Worm (Caenorhabditis elegans) whole organism, L2 larva: Measurements from ENCODE around the gene F08H9.3.

ENCODE experiments used
- fos-1 ChIP-seq: fragments of 150-350 bp; optimal IDR thresholded peaks from 2 replicates; lab custom pipeline; 2014; ENCODE audit warnings: missing biosample characterization, missing genetic modification characterization
- gmeb-1 ChIP-seq: fragments of 150-350 bp; optimal IDR thresholded peaks from 2 replicates; lab custom pipeline; 2014; ENCODE audit warnings: missing biosample characterization, missing genetic modification characterization
- lin-13 ChIP-seq: fragments of 150-350 bp; optimal IDR thresholded peaks from 2 replicates; lab custom pipeline; 2014; ENCODE audit warnings: missing biosample characterization, missing genetic modification reagents, missing genetic modification characterization
- lsy-2 ChIP-seq, 2 experiments: fragments of 150-350 bp in 1 of 2; sonication (generic microtip) in 1 of 2; optimal IDR thresholded peaks; 2 replicates each; lab custom pipeline; 2014 to 2017; ENCODE audit warnings: missing biosample characterization in 2 of 2, missing genetic modification characterization in 2 of 2
- unc-55 ChIP-seq: fragments of 150-350 bp; sonication (generic microtip); optimal IDR thresholded peaks from 3 replicates; lab custom pipeline; 2014; ENCODE audit warnings: missing biosample characterization, missing genetic modification reagents, missing genetic modification characterization

The F08H9.3 gene

ce11 chrV:14414032-14414431 is 49.1 kb downstream of the F08H9.3 start:
- TF ChIP-seq lsy-2 (tag; optimal IDR thresholded peaks at IDR 0.05; lab: Kevin White, UChicago), result no peak
- peak; percentile 93 for TF ChIP-seq fos-1 (tag; lab: Kevin White, UChicago)

DNA sequence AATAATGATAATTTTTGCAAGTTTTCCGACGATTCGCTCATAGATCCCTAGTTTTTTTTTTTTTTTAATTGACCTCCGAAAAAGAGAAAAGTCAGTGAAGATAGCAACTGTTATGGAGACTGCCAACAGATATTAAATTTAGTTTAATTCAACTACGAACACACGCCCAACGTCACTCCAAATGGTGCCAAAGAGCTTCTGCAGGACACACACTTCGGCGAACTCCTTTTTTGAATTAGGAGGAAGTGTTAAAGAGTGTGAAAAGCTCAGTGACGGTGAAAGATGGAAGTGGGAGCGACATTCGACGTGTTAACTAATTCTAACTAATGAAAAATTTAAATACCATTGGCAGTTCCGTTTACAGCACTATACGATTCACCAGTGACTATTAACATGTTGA is 51.1 kb downstream of the F08H9.3 start:
- TF ChIP-seq fos-1 (tag; lab: Kevin White, UChicago) (no peak), gmeb-1 (tag; lab: Kevin White, UChicago) (no peak), lin-13 (GFP tag; lab: Kevin White, UChicago) (no peak), unc-55 (GFP tag; lab: Kevin White, UChicago) (peak; percentile 7)
